Fruit fly (Drosophila melanogaster) whole organism, prepupa: ENCODE results near the gene Lsd-2.

ENCODE experiments used
- Blimp-1 ChIP-seq: fragments of 200-800 bp; sonication (Bioruptor generic); optimal IDR thresholded peaks from 3 replicates; lab custom pipeline; 2017; ENCODE audit warnings: missing biosample characterization, missing genetic modification characterization, mild to moderate bottlenecking, moderate library complexity, missing genetic modification reagents
- CG11294 ChIP-seq: fragments of 200-800 bp; sonication (Bioruptor generic); IDR thresholded peaks from 2 replicates; pipeline ENCODE4 v1.3.6; 2022; ENCODE audit warnings: missing biosample characterization, missing genetic modification characterization
- CG11762 ChIP-seq: fragments of 200-800 bp; sonication (Bioruptor generic); optimal IDR thresholded peaks from 3 replicates; lab custom pipeline; 2016; ENCODE audit warnings: missing biosample characterization, missing genetic modification characterization; ENCODE audit not compliant: insufficient read depth
- CG11902 ChIP-seq: fragments of 200-800 bp; sonication (Bioruptor generic); optimal IDR thresholded peaks from 3 replicates; lab custom pipeline; 2016; ENCODE audit warnings: missing biosample characterization, missing genetic modification characterization
- CG15336 ChIP-seq: fragments of 200-800 bp; sonication (Bioruptor generic); IDR thresholded peaks from 2 replicates; pipeline ENCODE4 v1.3.6; 2022; ENCODE audit warnings: missing biosample characterization, missing genetic modification characterization
- CG1621 ChIP-seq: fragments of 200-800 bp; sonication (Bioruptor generic); optimal IDR thresholded peaks from 3 replicates; lab custom pipeline; 2018; ENCODE audit warnings: missing biosample characterization, mild to moderate bottlenecking, missing genetic modification characterization
- CG16779 ChIP-seq: fragments of 200-800 bp; sonication (Bioruptor generic); optimal IDR thresholded peaks from 3 replicates; lab custom pipeline; 2017; ENCODE audit warnings: missing biosample characterization, mild to moderate bottlenecking, missing genetic modification characterization
- CG3032 ChIP-seq: fragments of 200-800 bp; optimal IDR thresholded peaks from 2 replicates; lab custom pipeline; 2019; ENCODE audit warnings: missing biosample characterization, mild to moderate bottlenecking, missing genetic modification characterization, moderate library complexity
- CG31627 ChIP-seq: fragments of 200-800 bp; sonication (Bioruptor generic); optimal IDR thresholded peaks from 3 replicates; lab custom pipeline; 2016; ENCODE audit warnings: missing biosample characterization, missing genetic modification characterization
- CG32006 ChIP-seq: fragments of 200-800 bp; sonication (Bioruptor generic); optimal IDR thresholded peaks from 3 replicates; lab custom pipeline; 2017; ENCODE audit warnings: missing biosample characterization, mild to moderate bottlenecking, missing genetic modification characterization
- CG3919 ChIP-seq: fragments of 200-800 bp; sonication (Bioruptor generic); optimal IDR thresholded peaks from 3 replicates; lab custom pipeline; 2016; ENCODE audit warnings: missing biosample characterization, missing genetic modification characterization
- CG4318 ChIP-seq: fragments of 200-800 bp; sonication (Bioruptor generic); optimal IDR thresholded peaks from 3 replicates; lab custom pipeline; 2017; ENCODE audit warnings: missing biosample characterization, mild to moderate bottlenecking, missing genetic modification characterization
- CG6163 ChIP-seq: fragments of 200-800 bp; sonication (Bioruptor generic); IDR thresholded peaks from 3 replicates; pipeline ENCODE4 v1.3.6; 2022; ENCODE audit warnings: missing biosample characterization, missing genetic modification characterization
- CG6276 ChIP-seq: fragments of 200-800 bp; sonication (Bioruptor generic); optimal IDR thresholded peaks from 2 replicates; lab custom pipeline; 2017; ENCODE audit warnings: missing biosample characterization, mild to moderate bottlenecking, missing genetic modification characterization
- CG6792 ChIP-seq: fragments of 200-800 bp; sonication (Bioruptor generic); optimal IDR thresholded peaks from 3 replicates; lab custom pipeline; 2016; ENCODE audit warnings: missing biosample characterization, missing genetic modification characterization
- CG6808 ChIP-seq: fragments of 200-800 bp; sonication (Bioruptor generic); optimal IDR thresholded peaks from 3 replicates; lab custom pipeline; 2017; ENCODE audit warnings: missing biosample characterization, missing genetic modification characterization, mild to moderate bottlenecking, moderate library complexity, missing genetic modification reagents
- CG6854 ChIP-seq: fragments of 200-800 bp; sonication (Bioruptor generic); optimal IDR thresholded peaks from 2 replicates; lab custom pipeline; 2017; ENCODE audit warnings: missing biosample characterization, mild to moderate bottlenecking, missing genetic modification characterization
- CG7368 ChIP-seq: fragments of 200-800 bp; sonication (Bioruptor generic); optimal IDR thresholded peaks from 3 replicates; lab custom pipeline; 2016; ENCODE audit warnings: missing biosample characterization, missing genetic modification characterization
- CG8119 ChIP-seq: fragments of 200-800 bp; sonication (Bioruptor generic); IDR thresholded peaks from 3 replicates; pipeline ENCODE4 v1.3.6; 2022; ENCODE audit warnings: missing biosample characterization, missing genetic modification characterization
- CG8319 ChIP-seq: fragments of 200-800 bp; sonication (Bioruptor generic); optimal IDR thresholded peaks from 3 replicates; lab custom pipeline; 2016; ENCODE audit warnings: missing biosample characterization, missing genetic modification characterization
- CG9139 ChIP-seq: fragments of 200-800 bp; sonication (Bioruptor generic); optimal IDR thresholded peaks from 3 replicates; lab custom pipeline; 2017; ENCODE audit warnings: missing biosample characterization, mild to moderate bottlenecking, missing genetic modification characterization
- Eip75B ChIP-seq: fragments of 200-800 bp; sonication (Bioruptor generic); optimal IDR thresholded peaks from 3 replicates; lab custom pipeline; 2016; ENCODE audit warnings: missing biosample characterization, missing genetic modification characterization
- Eip78C ChIP-seq: fragments of 200-800 bp; sonication (Bioruptor generic); peaks from one replicate; lab custom pipeline; 2016; ENCODE audit warnings: missing biosample characterization, missing genetic modification characterization
- Ets21C ChIP-seq: fragments of 200-800 bp; sonication (Bioruptor generic); optimal IDR thresholded peaks from 3 replicates; lab custom pipeline; 2016; ENCODE audit warnings: missing biosample characterization, missing genetic modification characterization
- Ets96B ChIP-seq: fragments of 200-800 bp; optimal IDR thresholded peaks from 2 replicates; lab custom pipeline; 2019; ENCODE audit warnings: missing biosample characterization, mild to moderate bottlenecking, missing genetic modification characterization, moderate library complexity
- Gug ChIP-seq: fragments of 200-800 bp; sonication (Bioruptor generic); IDR thresholded peaks from 2 replicates; pipeline ENCODE4 v1.3.6; 2022; ENCODE audit warnings: missing biosample characterization, missing genetic modification characterization
- Lpt ChIP-seq: fragments of 200-800 bp; sonication (Bioruptor generic); optimal IDR thresholded peaks from 3 replicates; lab custom pipeline; 2016; ENCODE audit warnings: missing biosample characterization, missing genetic modification characterization
- Met ChIP-seq: fragments of 200-800 bp; sonication (Bioruptor generic); optimal IDR thresholded peaks from 3 replicates; lab custom pipeline; 2016; ENCODE audit warnings: missing biosample characterization, missing genetic modification characterization
- Sox102F ChIP-seq: fragments of 200-800 bp; sonication (Bioruptor generic); optimal IDR thresholded peaks from 2 replicates; lab custom pipeline; 2016; ENCODE audit warnings: missing biosample characterization, mild to moderate bottlenecking, missing genetic modification characterization
- Sox14 ChIP-seq: fragments of 200-800 bp; sonication (Bioruptor generic); optimal IDR thresholded peaks from 3 replicates; lab custom pipeline; 2016; ENCODE audit warnings: missing biosample characterization, missing genetic modification characterization
- achi ChIP-seq: fragments of 200-800 bp; sonication (Bioruptor generic); optimal IDR thresholded peaks from 3 replicates; lab custom pipeline; 2016; ENCODE audit warnings: missing biosample characterization, missing genetic modification characterization
- acj6 ChIP-seq: fragments of 200-800 bp; sonication (Bioruptor generic); optimal IDR thresholded peaks from 3 replicates; lab custom pipeline; 2016; ENCODE audit warnings: missing biosample characterization, missing genetic modification characterization
- cyc ChIP-seq: fragments of 200-800 bp; sonication (Bioruptor generic); optimal IDR thresholded peaks from 3 replicates; lab custom pipeline; 2016; ENCODE audit warnings: missing biosample characterization, missing genetic modification characterization
- dac ChIP-seq: fragments of 200-800 bp; sonication (Bioruptor generic); optimal IDR thresholded peaks from 2 replicates; lab custom pipeline; 2017; ENCODE audit warnings: missing biosample characterization, mild to moderate bottlenecking, missing genetic modification characterization
- dsx ChIP-seq: fragments of 200-800 bp; optimal IDR thresholded peaks from 3 replicates; lab custom pipeline; 2019; ENCODE audit warnings: missing biosample characterization, mild to moderate bottlenecking, missing genetic modification characterization, moderate library complexity; ENCODE audit not compliant: poor library complexity, severe bottlenecking
- esn ChIP-seq: fragments of 200-800 bp; sonication (Bioruptor generic); optimal IDR thresholded peaks from 2 replicates; lab custom pipeline; 2016; ENCODE audit warnings: missing biosample characterization, mild to moderate bottlenecking, missing genetic modification characterization, moderate library complexity
- fd59A ChIP-seq: fragments of 200-800 bp; sonication (Bioruptor generic); optimal IDR thresholded peaks from 2 replicates; lab custom pipeline; 2017; ENCODE audit warnings: missing biosample characterization, mild to moderate bottlenecking, missing genetic modification characterization, missing genetic modification reagents
- lz ChIP-seq: fragments of 200-800 bp; sonication (Bioruptor generic); optimal IDR thresholded peaks from 3 replicates; lab custom pipeline; 2016; ENCODE audit warnings: missing biosample characterization, missing genetic modification characterization
- net ChIP-seq: fragments of 200-800 bp; sonication (Bioruptor generic); optimal IDR thresholded peaks from 3 replicates; lab custom pipeline; 2016; ENCODE audit warnings: missing biosample characterization, missing genetic modification characterization
- pdm3 ChIP-seq: fragments of 200-800 bp; sonication (Bioruptor generic); optimal IDR thresholded peaks from 3 replicates; lab custom pipeline; 2016; ENCODE audit warnings: missing biosample characterization, missing genetic modification characterization
- salr ChIP-seq, 2 experiments: fragments of 200-800 bp; sonication (Bioruptor generic); optimal IDR thresholded peaks; 3 replicates each; lab custom pipeline; 2016 to 2018; ENCODE audit warnings: missing biosample characterization in 2 of 2, missing genetic modification characterization in 2 of 2, mild to moderate bottlenecking in 1 of 2
- spab ChIP-seq: fragments of 200-800 bp; sonication (Bioruptor generic); optimal IDR thresholded peaks from 2 replicates; lab custom pipeline; 2017; ENCODE audit warnings: missing biosample characterization, mild to moderate bottlenecking, missing genetic modification characterization, missing genetic modification reagents
- ss ChIP-seq, 2 experiments: fragments of 200-800 bp; sonication (Bioruptor generic); optimal IDR thresholded peaks; 2 replicates in 1 of 2; 3 replicates in 1 of 2; lab custom pipeline; 2017 to 2018; ENCODE audit warnings: mild to moderate bottlenecking in 2 of 2, missing biosample characterization in 2 of 2, missing genetic modification characterization in 2 of 2, moderate library complexity in 1 of 2
- svp ChIP-seq: fragments of 200-800 bp; sonication (Bioruptor generic); peaks from one replicate; lab custom pipeline; 2016; ENCODE audit warnings: missing biosample characterization, missing genetic modification characterization
- vri ChIP-seq: fragments of 200-800 bp; sonication (Bioruptor generic); optimal IDR thresholded peaks from 3 replicates; lab custom pipeline; 2016; ENCODE audit warnings: missing biosample characterization, mild to moderate bottlenecking, missing genetic modification characterization

Gene Lsd-2

DNA sequence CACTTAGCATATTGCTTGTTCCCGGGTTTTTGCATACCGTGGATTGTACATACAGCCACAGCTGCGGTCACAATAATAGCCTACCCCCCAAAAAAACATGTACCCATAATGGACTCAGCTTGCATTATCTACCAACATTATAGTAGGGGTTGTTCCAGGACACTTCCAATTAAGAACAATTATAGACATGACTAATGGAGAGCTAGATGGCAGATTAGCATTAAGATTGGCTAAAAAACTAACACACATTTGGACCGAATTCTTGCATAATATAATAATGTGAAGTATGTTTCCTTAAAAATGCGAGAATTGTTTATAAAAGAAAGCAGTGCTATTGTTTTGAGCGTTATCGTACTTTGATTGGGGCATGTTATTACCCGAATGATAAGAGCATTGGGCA, 14.4 kb upstream of the Lsd-2 start (continued):
- TF ChIP-seq lz (GFP tag; lab: Kevin White, UChicago) = peak; percentile 4
- no peak for TF ChIP-seq esn

DNA sequence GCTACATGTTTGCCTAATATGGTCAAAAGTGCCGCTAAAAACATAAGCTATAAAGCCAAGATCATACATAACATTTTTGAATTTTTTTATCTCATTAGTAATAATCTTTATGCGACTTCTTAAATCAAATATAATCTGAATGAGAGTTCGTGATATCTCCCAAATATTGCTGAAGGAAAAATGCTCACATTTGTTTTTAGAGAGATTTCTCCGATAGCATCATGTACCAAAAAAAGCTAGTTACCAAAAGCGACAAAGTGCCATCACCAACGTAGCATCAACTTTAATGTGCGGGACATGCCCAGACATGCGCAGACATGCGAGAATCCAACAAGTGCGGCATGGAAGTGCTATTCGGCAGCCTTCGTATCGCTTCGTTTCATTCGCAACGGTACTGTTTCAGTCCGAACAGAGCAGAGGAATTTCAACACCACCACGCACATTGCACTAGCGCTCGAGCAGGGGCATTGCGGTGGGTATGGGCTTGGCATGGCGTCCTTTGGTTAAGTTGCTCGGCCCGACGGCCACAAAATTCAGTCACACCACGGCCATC, 13.2 kb upstream of the Lsd-2 start, which contains the start of gene Rab3-GEF:
Gene Rab3-GEF, plus strand, starts transcription at position 537 of the 553 bp plus-strand sequence.
- TF ChIP-seq Eip78C (GFP tag; lab: Kevin White, UChicago) (peak; percentile 9), Eip75B (GFP tag; lab: Kevin White, UChicago) (no peak)

DNA sequence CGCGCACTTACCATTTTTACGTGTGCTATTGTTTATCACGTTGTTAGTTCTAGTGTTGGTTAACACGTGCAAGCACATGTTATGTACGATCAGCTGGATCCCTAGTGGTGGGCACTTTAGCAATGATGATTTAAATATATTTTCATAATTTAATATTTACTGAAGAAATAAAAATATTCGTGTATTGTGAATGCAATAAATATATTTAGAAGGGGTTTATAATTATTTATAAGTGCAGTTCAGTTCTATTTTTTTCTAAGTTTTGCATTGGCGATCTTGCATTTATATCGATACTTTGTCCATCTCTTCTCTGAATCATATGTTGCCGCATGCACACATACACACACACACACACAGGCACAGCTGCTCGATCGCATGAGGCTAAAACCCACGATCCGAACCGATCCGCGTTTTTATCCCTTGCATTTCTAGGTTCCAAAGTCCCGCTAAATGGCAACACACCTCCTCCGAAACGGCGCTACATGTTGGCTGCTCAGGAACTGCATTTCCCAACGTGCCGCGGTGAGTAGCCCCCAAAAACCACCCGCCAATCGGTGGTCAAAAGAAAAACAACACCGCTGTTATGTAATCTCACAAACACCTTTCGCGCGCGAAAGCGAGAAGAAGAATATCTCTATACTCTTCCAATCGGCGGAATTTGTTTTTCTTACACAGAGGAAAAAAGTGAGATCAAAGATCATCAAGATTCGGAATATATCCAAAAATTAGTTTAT, 9.9 kb upstream of the Lsd-2 start, which contains the start of the genes CG15027 and Dbct:
Gene CG15027, minus strand, starts transcription at position 51 of the 734 bp plus-strand sequence.
Gene Dbct, plus strand, starts transcription at position 349 of the 734 bp plus-strand sequence.
- TF ChIP-seq vri (GFP tag; lab: Kevin White, UChicago) (peak; percentile 99), net (GFP tag; lab: Kevin White, UChicago) (peak; percentile 20), Sox102F (GFP tag; lab: Kevin White, UChicago) (peak; percentile 32), CG1621 (tag; lab: Kevin White, UChicago) (no peak), Blimp-1 (GFP tag; lab: Kevin White, UChicago) (peak; percentile 10), spab (GFP tag; lab: Kevin White, UChicago) (no peak), CG11762 (GFP tag; lab: Kevin White, UChicago) (no peak), dac (no peak), CG4318 (peak; percentile 17), fd59A (GFP tag; lab: Kevin White, UChicago) (peak; percentile 34), Eip75B (GFP tag; lab: Kevin White, UChicago) (peak; percentile 28), Gug (peak; percentile 23; the same call in 1 of the 2 replicates), achi (GFP tag; lab: Kevin White, UChicago) (peak; percentile 64), pdm3 (GFP tag; lab: Kevin White, UChicago) (peak; percentile 66), cyc (GFP tag; lab: Kevin White, UChicago) (peak; percentile 51), salr (GFP tag; optimal IDR thresholded peaks at IDR 0.05; lab: Kevin White, UChicago) (peak; percentile 4 to 14), CG9139 (GFP tag; lab: Kevin White, UChicago) (no peak), CG15336 (peak; percentile 41), CG6163 (GFP tag; lab: Robert Waterston, UW) (peak; percentile 69), dsx (GFP tag; lab: Kevin White, UChicago) (peak; percentile 46), Sox14 (GFP tag; lab: Kevin White, UChicago) (peak; percentile 35), Lpt (no peak), CG8319 (GFP tag; lab: Kevin White, UChicago) (peak; percentile 49), CG3919 (GFP tag; lab: Kevin White, UChicago) (peak; percentile 53), Met (GFP tag; lab: Kevin White, UChicago) (peak; percentile 64), Ets96B (tag; lab: Kevin White, UChicago) (peak; percentile 67), esn (peak; percentile 70), CG32006 (peak; percentile 43), CG6854 (GFP tag; lab: Kevin White, UChicago) (peak; percentile 3), CG6808 (peak; percentile 37), svp (GFP tag; lab: Kevin White, UChicago) (peak; percentile 83), CG11902 (GFP tag; lab: Kevin White, UChicago) (peak; percentile 26), CG6792 (peak; percentile 41), CG31627 (GFP tag; lab: Kevin White, UChicago) (peak; percentile 45), CG6276 (peak; percentile 30), CG16779 (tag; lab: Kevin White, UChicago) (no peak), CG11294 (GFP tag; lab: Robert Waterston, UW) (peak; percentile 44; the same call in 1 of the 2 replicates), CG7368 (GFP tag; lab: Kevin White, UChicago) (peak; percentile 56), CG3032 (tag; lab: Kevin White, UChicago) (peak; percentile 69), Ets21C (GFP tag; lab: Kevin White, UChicago) (peak; percentile 28), acj6 (GFP tag; lab: Kevin White, UChicago) (peak; percentile 65), ss (GFP tag; optimal IDR thresholded peaks at IDR 0.05; lab: Kevin White, UChicago) (peak; percentile 21 to 55), CG8119 (GFP tag; lab: Robert Waterston, UW) (peak; percentile 53)
